Fruit fly (Drosophila melanogaster): ENCODE measurements around the gene phu.
A peak's percentile ranks its signal among the peaks of the same experiment; 100 is the strongest.

phu gene

DNA sequence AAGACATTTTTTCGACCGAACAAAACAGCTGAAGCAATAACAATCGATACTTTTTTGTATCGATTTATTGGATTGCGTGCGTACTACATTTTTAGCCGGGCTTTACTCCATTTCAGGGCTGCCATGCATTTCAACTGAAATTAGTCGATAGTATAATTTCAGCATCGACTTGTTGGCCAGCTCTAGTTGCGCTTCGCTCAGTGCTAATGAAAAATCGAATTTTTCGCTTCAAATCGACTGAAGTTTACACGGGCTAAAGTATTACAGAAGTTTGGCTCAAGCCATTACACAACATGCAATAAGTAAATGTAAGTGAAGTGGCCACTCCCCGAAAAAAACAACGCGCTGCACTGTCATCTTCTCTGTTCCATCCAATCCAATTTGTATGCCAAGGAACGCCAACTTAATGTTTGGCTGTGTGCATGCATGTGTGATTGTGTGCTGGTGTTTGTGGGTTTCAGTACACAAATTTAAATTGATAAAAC is 21.3 kb downstream of the phu start, which contains the start of the genes mRpL47, CG8176 and Kdm3 (continued):
- TF ChIP-seq CG14710 (tag; optimal IDR thresholded peaks at IDR 0.05) (peak; percentile 86), Dbx (GFP tag; IDR thresholded peaks at IDR 0.05) (no peak), cg (GFP tag; optimal IDR thresholded peaks at IDR 0.05) (peak; percentile 96), ab (GFP tag; optimal IDR thresholded peaks at IDR 0.05) (peak; percentile 29), chif (GFP tag; optimal IDR thresholded peaks at IDR 0.05) (peak; percentile 53 to 60), CG4730 (GFP tag; IDR thresholded peaks at IDR 0.05) (no peak), CoRest (tag; optimal IDR thresholded peaks at IDR 0.05) (peak; percentile 62), CG10565 (GFP tag; optimal IDR thresholded peaks at IDR 0.05) (no peak), ac (GFP tag; optimal IDR thresholded peaks at IDR 0.05) (no peak), NFAT (GFP tag; IDR thresholded peaks at IDR 0.05) (no peak), prd (optimal IDR thresholded peaks at IDR 0.05) (no peak), prd (GFP tag; IDR thresholded peaks at IDR 0.05) (no peak), lmd (GFP tag; IDR thresholded peaks at IDR 0.05) (no peak), wek (GFP tag; optimal IDR thresholded peaks at IDR 0.05) (no peak), Elba2 (GFP tag; optimal IDR thresholded peaks at IDR 0.05) (no peak), CG8359 (GFP tag; optimal IDR thresholded peaks at IDR 0.05; ENCODE audit: borderline replicate concordance) (no peak), HLH4C (GFP tag; IDR thresholded peaks at IDR 0.05; ENCODE audit: partially characterized antibody) (no peak), Ada2b (GFP tag; IDR thresholded peaks at IDR 0.05) (no peak), CG9727 (GFP tag; optimal IDR thresholded peaks at IDR 0.05) (peak; percentile 28), Atf3 (GFP tag; optimal IDR thresholded peaks at IDR 0.05) (peak; percentile 44), CG17361 (GFP tag; IDR thresholded peaks at IDR 0.05) (no peak), dimm (GFP tag; IDR thresholded peaks at IDR 0.05) (no peak), fu2 (GFP tag; optimal IDR thresholded peaks at IDR 0.05) (peak; percentile 69), CG18262 (tag; optimal IDR thresholded peaks at IDR 0.05) (peak; percentile 43), CG1647 (GFP tag; optimal IDR thresholded peaks at IDR 0.05) (peak; percentile 86), Dip3 (GFP tag; optimal IDR thresholded peaks at IDR 0.05) (peak; percentile 50), CG3838 (GFP tag; optimal IDR thresholded peaks at IDR 0.05) (no peak), luna (GFP tag; optimal IDR thresholded peaks at IDR 0.05) (peak; percentile 69), repo (GFP tag; optimal IDR thresholded peaks at IDR 0.05) (peak; percentile 80), nmo (GFP tag; optimal IDR thresholded peaks at IDR 0.05) (peak; percentile 87), CG18011 (GFP tag; optimal IDR thresholded peaks at IDR 0.05) (peak; percentile 21), dmrt99B (tag; optimal IDR thresholded peaks at IDR 0.05) (no peak), Mrtf (GFP tag; IDR thresholded peaks at IDR 0.05) (no peak), CG12299 (tag; optimal IDR thresholded peaks at IDR 0.05) (no peak), Hmr (GFP tag; optimal IDR thresholded peaks at IDR 0.05) (peak; percentile 86), C15 (GFP tag; IDR thresholded peaks at IDR 0.05) (no peak), CG17568 (GFP tag; optimal IDR thresholded peaks at IDR 0.05) (no peak), Hr3 (GFP tag; optimal IDR thresholded peaks at IDR 0.05) (peak; percentile 48), CG18619 (GFP tag; optimal IDR thresholded peaks at IDR 0.05) (peak; percentile 2), Oli (tag; optimal IDR thresholded peaks at IDR 0.05) (no peak), CG17802 (tag; optimal IDR thresholded peaks at IDR 0.05) (peak; percentile 21), crol (GFP tag; IDR thresholded peaks at IDR 0.05) (no peak), CG8388 (GFP tag; optimal IDR thresholded peaks at IDR 0.05) (no peak), CG7271 (tag; optimal IDR thresholded peaks at IDR 0.05) (no peak), CG17612 (GFP tag; IDR thresholded peaks at IDR 0.05) (no peak), ftz-f1 (GFP tag; optimal IDR thresholded peaks at IDR 0.05) (peak; percentile 26), CG6683 (GFP tag; optimal IDR thresholded peaks at IDR 0.05) (no peak), en (GFP tag; optimal IDR thresholded peaks at IDR 0.05) (peak; percentile 20), eve (GFP tag; optimal IDR thresholded peaks at IDR 0.05) (no peak), Med (GFP tag) (peak; percentile 98), sqz (GFP tag; optimal IDR thresholded peaks at IDR 0.05) (peak; percentile 51), CG5953 (GFP tag; IDR thresholded peaks at IDR 0.05) (no peak)
